Worm (Caenorhabditis elegans) whole organism, mixed stage, embryonic: ENCODE measurements around the gene nhr-129.

Experiments used
- blmp-1 ChIP-seq: fragments of 150-350 bp; optimal IDR thresholded peaks from 2 replicates; lab custom pipeline; 2014; ENCODE audit warnings: missing biosample characterization, missing genetic modification characterization
- ceh-39 ChIP-seq: fragments of 150-350 bp; optimal IDR thresholded peaks from 2 replicates; lab custom pipeline; 2014; ENCODE audit warnings: missing biosample characterization, missing genetic modification characterization
- ceh-43 ChIP-seq: fragments of 200-800 bp; sonication (Bioruptor generic); optimal IDR thresholded peaks from 2 replicates; lab custom pipeline; 2018; ENCODE audit warnings: mild to moderate bottlenecking, missing genetic modification characterization, moderate library complexity, missing compliant biosample characterization
- cnd-1 ChIP-seq: fragments of 200-800 bp; sonication (Bioruptor generic); optimal IDR thresholded peaks from 2 replicates; lab custom pipeline; 2018; ENCODE audit warnings: mild to moderate bottlenecking, missing genetic modification characterization, missing compliant biosample characterization
- flh-1 ChIP-seq: fragments of 200-800 bp; sonication (Bioruptor generic); optimal IDR thresholded peaks from 2 replicates; lab custom pipeline; 2018; ENCODE audit warnings: mild to moderate bottlenecking, missing genetic modification characterization, moderate library complexity, missing compliant biosample characterization
- lin-13 ChIP-seq: fragments of 150-350 bp; optimal IDR thresholded peaks from 2 replicates; lab custom pipeline; 2014; ENCODE audit warnings: missing biosample characterization, missing genetic modification characterization
- mep-1 ChIP-seq: fragments of 150-350 bp; optimal IDR thresholded peaks from 2 replicates; lab custom pipeline; 2017; ENCODE audit warnings: missing biosample characterization, missing genetic modification reagents, missing genetic modification characterization, inconsistent platforms
- nhr-12 ChIP-seq: fragments of 150-350 bp; optimal IDR thresholded peaks from 2 replicates; lab custom pipeline; 2014; ENCODE audit warnings: missing biosample characterization, missing genetic modification characterization
- nhr-237 ChIP-seq: fragments of 150-350 bp; optimal IDR thresholded peaks from 2 replicates; lab custom pipeline; 2014; ENCODE audit warnings: missing biosample characterization, missing genetic modification characterization
- unc-120 ChIP-seq: sonication (generic microtip); optimal IDR thresholded peaks from 2 replicates; lab custom pipeline; 2017; ENCODE audit warnings: missing genetic modification characterization, missing compliant biosample characterization; ENCODE audit not compliant: poor library complexity, severe bottlenecking
- unc-62 ChIP-seq: fragments of 150-350 bp; optimal IDR thresholded peaks from 2 replicates; lab custom pipeline; 2014; ENCODE audit warnings: missing biosample characterization, missing genetic modification reagents, missing genetic modification characterization
- ztf-11 ChIP-seq: fragments of 150-350 bp; optimal IDR thresholded peaks from 2 replicates; lab custom pipeline; 2014; ENCODE audit warnings: missing biosample characterization, missing genetic modification characterization

- TF ChIP-seq blmp-1 (tag; lab: Kevin White, UChicago) (no peak), mep-1 (no peak), nhr-237 (tag; lab: Kevin White, UChicago) (no peak), nhr-12 (tag; lab: Kevin White, UChicago) (no peak), ceh-43 (no peak), ztf-11 (no peak), lin-13 (tag; lab: Kevin White, UChicago) (no peak), unc-62 (GFP tag; lab: Kevin White, UChicago) (no peak), cnd-1 (tag; lab: Kevin White, UChicago) (no peak), flh-1 (GFP tag; lab: Kevin White, UChicago) (no peak), ceh-39 (tag; lab: Kevin White, UChicago) (no peak), unc-120 (tag; lab: Kevin White, UChicago) (no peak)
Measured at ce11 chrV:13280382-13280781, 50.4 kb downstream of the nhr-129 start.
